Worm (Caenorhabditis elegans) whole organism, L1 larva: Measurements from ENCODE around the gene T26E4.7.

Source experiments
- C16A3.4 ChIP-seq: fragments of 150-350 bp; optimal IDR thresholded peaks from 2 replicates; lab custom pipeline; 2014; ENCODE audit warnings: missing biosample characterization, missing genetic modification characterization
- C34B4.2 ChIP-seq: sonication (generic microtip); optimal IDR thresholded peaks from 2 replicates; lab custom pipeline; 2017; ENCODE audit warnings: mild to moderate bottlenecking, missing genetic modification characterization, missing compliant biosample characterization
- Y116A8C.19 ChIP-seq: sonication (generic microtip); optimal IDR thresholded peaks from 2 replicates; lab custom pipeline; 2016; ENCODE audit warnings: missing compliant biosample characterization, missing genetic modification characterization, borderline replicate concordance
- aha-1 ChIP-seq: fragments of 150-350 bp; optimal IDR thresholded peaks from 2 replicates; lab custom pipeline; 2014; ENCODE audit warnings: missing biosample characterization, missing genetic modification characterization
- aly-2 ChIP-seq: fragments of 150-350 bp; optimal IDR thresholded peaks from 2 replicates; lab custom pipeline; 2014; ENCODE audit warnings: missing biosample characterization, missing genetic modification characterization
- blmp-1 ChIP-seq: fragments of 150-350 bp; optimal IDR thresholded peaks from 2 replicates; lab custom pipeline; 2014; ENCODE audit warnings: missing biosample characterization, missing genetic modification characterization
- ceh-8 ChIP-seq: fragments of 200-800 bp; sonication (Bioruptor generic); optimal IDR thresholded peaks from 2 replicates; lab custom pipeline; 2018; ENCODE audit warnings: mild to moderate bottlenecking, missing genetic modification characterization, moderate library complexity, missing compliant biosample characterization
- ceh-88 ChIP-seq: fragments of 200-800 bp; sonication (Bioruptor generic); IDR thresholded peaks from 2 replicates; pipeline ENCODE4 v1.3.6; 2022; ENCODE audit warnings: missing genetic modification characterization, missing compliant biosample characterization
- ceh-90 ChIP-seq: sonication (generic microtip); optimal IDR thresholded peaks from 2 replicates; lab custom pipeline; 2016; ENCODE audit warnings: missing genetic modification characterization, missing compliant biosample characterization
- ces-1 ChIP-seq: fragments of 150-350 bp; optimal IDR thresholded peaks from 2 replicates; lab custom pipeline; 2014; ENCODE audit warnings: missing biosample characterization, missing genetic modification reagents, missing genetic modification characterization
- efl-3 ChIP-seq: fragments of 200-800 bp; sonication (Bioruptor generic); optimal IDR thresholded peaks from 2 replicates; lab custom pipeline; 2018; ENCODE audit warnings: mild to moderate bottlenecking, missing genetic modification characterization, missing compliant biosample characterization
- egl-13 ChIP-seq: sonication (generic microtip); optimal IDR thresholded peaks from 2 replicates; lab custom pipeline; 2016; ENCODE audit warnings: missing genotype, missing genetic modification reagents, missing genetic modification characterization, missing compliant biosample characterization
- ets-5 ChIP-seq: fragments of 200-800 bp; sonication (Bioruptor generic); IDR thresholded peaks from 2 replicates; pipeline ENCODE4 v1.3.6; 2022; ENCODE audit warnings: missing genetic modification characterization, missing compliant biosample characterization
- fkh-4 ChIP-seq: sonication (generic microtip); optimal IDR thresholded peaks from 2 replicates; lab custom pipeline; 2016; ENCODE audit warnings: missing compliant biosample characterization, missing genetic modification characterization, borderline replicate concordance
- hlh-17 ChIP-seq: fragments of 200-800 bp; sonication (Bioruptor generic); optimal IDR thresholded peaks from 2 replicates; lab custom pipeline; 2018; ENCODE audit warnings: missing genetic modification characterization, mild to moderate bottlenecking, missing compliant biosample characterization, moderate library complexity, borderline replicate concordance
- hlh-4 ChIP-seq: sonication (generic microtip); optimal IDR thresholded peaks from 2 replicates; lab custom pipeline; 2016; ENCODE audit warnings: mild to moderate bottlenecking, missing genetic modification characterization, missing compliant biosample characterization
- hpl-2 ChIP-seq: fragments of 150-350 bp; optimal IDR thresholded peaks from 2 replicates; lab custom pipeline; 2014; ENCODE audit warnings: missing biosample characterization, missing genetic modification reagents, missing genetic modification characterization
- isw-1 ChIP-seq: fragments of 200-800 bp; sonication (Bioruptor generic); IDR thresholded peaks from 2 replicates; pipeline ENCODE4 v1.3.6; 2022; ENCODE audit warnings: missing genetic modification characterization, missing compliant biosample characterization
- lin-13 ChIP-seq: fragments of 150-350 bp; optimal IDR thresholded peaks from 2 replicates; lab custom pipeline; 2014; ENCODE audit warnings: missing biosample characterization, missing genetic modification reagents, missing genetic modification characterization
- lin-35 ChIP-seq, 2 experiments: fragments of 150-350 bp; optimal IDR thresholded peaks; 2 replicates each; lab custom pipeline; 2014; ENCODE audit warnings: missing biosample characterization in 2 of 2, missing genetic modification characterization in 2 of 2, missing genetic modification reagents in 2 of 2
- mef-2 ChIP-seq: fragments of 150-350 bp; optimal IDR thresholded peaks from 2 replicates; lab custom pipeline; 2014; ENCODE audit warnings: missing biosample characterization, missing genetic modification characterization
- mep-1 ChIP-seq: fragments of 150-350 bp; optimal IDR thresholded peaks from 2 replicates; lab custom pipeline; 2014; ENCODE audit warnings: missing biosample characterization, missing genetic modification characterization
- nhr-11 ChIP-seq: fragments of 150-350 bp; optimal IDR thresholded peaks from 2 replicates; lab custom pipeline; 2014; ENCODE audit warnings: missing biosample characterization, missing genetic modification characterization
- nhr-12 ChIP-seq: sonication (generic microtip); optimal IDR thresholded peaks from 2 replicates; lab custom pipeline; 2017; ENCODE audit warnings: missing biosample characterization, missing genetic modification characterization
- nhr-19 ChIP-seq: fragments of 200-800 bp; sonication (Bioruptor generic); conservative IDR thresholded peaks from 2 replicates; pipeline ENCODE4 v1.3.6; 2022; ENCODE audit warnings: missing genetic modification characterization, missing compliant biosample characterization
- nhr-20 ChIP-seq: sonication (generic microtip); optimal IDR thresholded peaks from 2 replicates; lab custom pipeline; 2016; ENCODE audit warnings: mild to moderate bottlenecking, missing genetic modification characterization, missing compliant biosample characterization
- nhr-28 ChIP-seq: fragments of 150-350 bp; optimal IDR thresholded peaks from 2 replicates; lab custom pipeline; 2014; ENCODE audit warnings: missing biosample characterization, missing genetic modification characterization
- nhr-76 ChIP-seq: sonication (generic microtip); optimal IDR thresholded peaks from 2 replicates; lab custom pipeline; 2017; ENCODE audit warnings: missing biosample characterization, missing genetic modification characterization
- nhr-77 ChIP-seq: fragments of 150-350 bp; optimal IDR thresholded peaks from 2 replicates; lab custom pipeline; 2014; ENCODE audit warnings: missing biosample characterization, missing genetic modification characterization
- rnt-1 ChIP-seq: sonication (generic microtip); optimal IDR thresholded peaks from 2 replicates; lab custom pipeline; 2016; ENCODE audit warnings: mild to moderate bottlenecking, missing genetic modification characterization, moderate library complexity, missing compliant biosample characterization
- skn-1 ChIP-seq: fragments of 150-350 bp; optimal IDR thresholded peaks from 2 replicates; lab custom pipeline; 2014; ENCODE audit warnings: missing biosample characterization, missing genetic modification characterization
- snpc-4 ChIP-seq: fragments of 150-350 bp; optimal IDR thresholded peaks from 2 replicates; lab custom pipeline; 2014; ENCODE audit warnings: missing biosample characterization, missing genetic modification characterization
- snu-23 ChIP-seq: sonication (generic microtip); optimal IDR thresholded peaks from 2 replicates; lab custom pipeline; 2016; ENCODE audit warnings: missing genetic modification characterization, missing compliant biosample characterization
- tlp-1 ChIP-seq: fragments of 150-350 bp; optimal IDR thresholded peaks from 2 replicates; lab custom pipeline; 2014; ENCODE audit warnings: missing biosample characterization, missing genetic modification characterization
- unc-130 ChIP-seq: fragments of 150-350 bp; optimal IDR thresholded peaks from 2 replicates; lab custom pipeline; 2017; ENCODE audit warnings: missing biosample characterization, missing genetic modification characterization, inconsistent platforms
- unc-30 ChIP-seq: sonication (generic microtip); optimal IDR thresholded peaks from 2 replicates; lab custom pipeline; 2017; ENCODE audit warnings: missing biosample characterization, missing genetic modification characterization
- unc-86 ChIP-seq: sonication (generic microtip); optimal IDR thresholded peaks from 2 replicates; lab custom pipeline; 2016; ENCODE audit warnings: missing genetic modification characterization, missing compliant biosample characterization
- xbp-1 ChIP-seq: sonication (generic microtip); optimal IDR thresholded peaks from 2 replicates; lab custom pipeline; 2016; ENCODE audit warnings: missing genetic modification characterization, missing compliant biosample characterization
- zip-4 ChIP-seq: fragments of 200-800 bp; sonication (Bioruptor generic); optimal IDR thresholded peaks from 2 replicates; lab custom pipeline; 2018; ENCODE audit warnings: mild to moderate bottlenecking, missing genetic modification characterization, moderate library complexity, missing compliant biosample characterization
- ztf-11 ChIP-seq, 2 experiments: sonication (generic microtip); optimal IDR thresholded peaks; 2 replicates each; lab custom pipeline; 2016 to 2017; ENCODE audit warnings: missing genetic modification characterization in 2 of 2, missing biosample characterization in 1 of 2, missing compliant biosample characterization in 1 of 2

Gene T26E4.7

DNA sequence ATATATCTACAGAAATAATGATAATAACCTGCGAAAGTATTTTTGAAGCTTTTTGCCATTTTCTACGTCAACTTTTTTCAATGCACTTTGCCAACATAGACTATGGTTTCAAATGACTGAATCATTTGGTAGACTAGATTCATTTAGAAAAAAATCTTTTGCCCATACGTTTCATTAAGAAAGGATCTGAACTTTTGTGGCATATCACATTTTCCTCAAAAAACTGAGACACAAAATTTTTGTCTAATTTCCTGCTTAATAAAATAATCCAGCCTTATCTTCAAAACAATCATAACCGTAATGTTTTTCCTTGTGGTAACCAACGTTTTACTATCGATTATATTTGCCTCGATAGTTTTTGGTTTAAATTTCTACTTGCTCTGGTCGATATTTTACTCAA, 32.7 kb downstream of the T26E4.7 start, which contains the start of gene srbc-51:
srbc-51 (plus strand) TSS at position 301 of the 400 bp plus-strand sequence.
- TF ChIP-seq mef-2 (no peak), unc-30 (no peak), nhr-76 (tag; lab: Kevin White, UChicago) (no peak), Y116A8C.19 (tag; lab: Kevin White, UChicago) (no peak), skn-1 (tag; lab: Kevin White, UChicago) (no peak), lin-13 (GFP tag; lab: Kevin White, UChicago) (no peak), mep-1 (tag; lab: Kevin White, UChicago) (no peak), ceh-88 (no peak), ceh-90 (tag; lab: Kevin White, UChicago) (no peak), isw-1 (GFP tag; lab: Robert Waterston, UW) (no peak), nhr-19 (GFP tag; lab: Robert Waterston, UW) (no peak), xbp-1 (tag; lab: Kevin White, UChicago) (no peak), ces-1 (no peak), unc-86 (no peak), snu-23 (GFP tag; lab: Kevin White, UChicago) (no peak), efl-3 (GFP tag; lab: Kevin White, UChicago) (no peak), tlp-1 (no peak)

DNA sequence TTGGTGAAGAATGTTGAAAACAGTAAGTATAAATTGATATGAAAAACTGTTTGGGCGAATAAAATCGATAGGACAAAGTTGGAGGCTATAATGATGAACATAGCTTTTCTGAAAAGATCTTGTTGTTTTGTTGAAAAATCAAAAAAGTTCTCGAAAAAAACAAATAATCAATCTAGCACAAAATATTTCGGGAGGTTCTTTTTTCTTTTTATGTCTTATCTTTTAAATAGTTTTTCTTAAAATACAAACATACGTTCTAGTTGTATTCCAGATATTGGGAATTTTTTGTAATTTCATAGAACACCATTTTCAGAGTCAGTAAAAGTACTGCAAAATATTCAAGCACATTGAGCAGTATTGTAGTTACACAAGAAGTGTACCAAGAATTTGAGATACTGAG, 36.5 kb downstream of the T26E4.7 start, which contains the start of gene srbc-55:
srbc-55 (minus strand) TSS at position 101 of the 400 bp plus-strand sequence.
- TF ChIP-seq aly-2 (tag; lab: Kevin White, UChicago): no peak
- no peak for TF ChIP-seq C34B4.2
- no peak for TF ChIP-seq blmp-1
- no peak for TF ChIP-seq nhr-20
- TF ChIP-seq egl-13 (tag; lab: Kevin White, UChicago): no peak
- TF ChIP-seq nhr-11 (tag; lab: Kevin White, UChicago): no peak
- no peak for TF ChIP-seq ets-5
- no peak for TF ChIP-seq skn-1 (tag; lab: Kevin White, UChicago)
- TF ChIP-seq C16A3.4: no peak
- TF ChIP-seq nhr-28 (tag; lab: Kevin White, UChicago): no peak
- no peak for TF ChIP-seq zip-4 (GFP tag; lab: Kevin White, UChicago)
- TF ChIP-seq fkh-4 (tag; lab: Kevin White, UChicago): no peak
- no peak for TF ChIP-seq nhr-77 (tag; lab: Kevin White, UChicago)
- TF ChIP-seq hpl-2 (GFP tag; lab: Kevin White, UChicago): no peak
- TF ChIP-seq Y116A8C.19 (tag; lab: Kevin White, UChicago): no peak

DNA sequence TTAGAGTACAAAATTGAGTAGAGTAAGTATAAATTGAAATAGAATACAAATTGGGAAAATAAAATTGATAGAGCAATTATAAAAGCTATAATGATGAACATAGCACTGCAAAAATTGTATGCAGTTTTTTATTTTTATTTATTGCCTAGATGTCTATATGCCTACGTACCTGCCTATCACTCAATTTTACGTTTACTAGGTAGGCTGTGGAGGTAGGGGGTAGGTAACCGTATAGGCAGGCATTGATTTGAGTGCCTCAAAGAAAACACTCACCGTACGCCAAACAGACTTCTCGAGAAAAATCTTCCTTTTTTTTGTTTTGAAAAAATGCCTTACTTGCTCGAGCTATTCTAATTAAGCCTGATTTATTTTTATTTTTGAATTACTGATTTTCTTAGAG, 38.2 kb downstream of the T26E4.7 start, which contains the start of gene srbc-56:
srbc-56 (minus strand) TSS at position 101 of the 400 bp plus-strand sequence.
- TF ChIP-seq aha-1 (tag; lab: Kevin White, UChicago) (no peak), hlh-4 (tag; lab: Kevin White, UChicago) (no peak), unc-130 (tag; lab: Kevin White, UChicago) (no peak), skn-1 (tag; lab: Kevin White, UChicago) (no peak), ets-5 (no peak)
- TF ChIP-seq, all 84 proteins: peak for 0

DNA sequence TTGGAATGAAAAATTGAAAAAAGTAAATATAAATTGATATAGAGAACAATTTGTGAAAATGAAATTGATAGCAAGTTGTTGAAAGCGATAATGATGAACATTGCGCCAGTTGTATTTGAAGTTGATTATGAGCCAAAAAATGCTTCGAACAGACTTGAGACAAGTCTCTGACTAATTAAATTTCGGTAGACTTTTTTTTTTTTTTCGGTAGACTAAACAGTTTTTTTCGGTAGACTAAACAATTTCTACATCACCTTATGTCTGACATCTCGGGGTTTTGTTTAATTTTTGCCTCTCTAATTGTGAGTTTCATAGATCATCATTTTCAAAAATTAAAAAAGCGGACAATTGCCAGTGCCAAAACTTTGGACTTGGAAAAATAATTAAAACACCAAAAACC, 40.3 kb downstream of the T26E4.7 start, which contains the start of gene srbc-54:
srbc-54 (minus strand) TSS at position 101 of the 400 bp plus-strand sequence.
- no peak for TF ChIP-seq nhr-12 (tag; lab: Kevin White, UChicago)
- TF ChIP-seq nhr-11 (tag; lab: Kevin White, UChicago): no peak
- no peak for TF ChIP-seq rnt-1 (tag; lab: Kevin White, UChicago)
- TF ChIP-seq C16A3.4: no peak
- TF ChIP-seq snpc-4 (tag; lab: Kevin White, UChicago): no peak
- TF ChIP-seq hlh-17: no peak
- TF ChIP-seq mef-2: no peak
- no peak for TF ChIP-seq lin-35 (GFP tag; optimal IDR thresholded peaks at IDR 0.05; lab: Kevin White, UChicago)
- TF ChIP-seq ceh-8 (GFP tag; lab: Kevin White, UChicago): no peak
- no peak for TF ChIP-seq ztf-11 (tag; optimal IDR thresholded peaks at IDR 0.05; lab: Kevin White, UChicago)
- no peak for TF ChIP-seq egl-13 (tag; lab: Kevin White, UChicago)
- TF ChIP-seq hlh-4 (tag; lab: Kevin White, UChicago): no peak
- no peak for TF ChIP-seq mep-1 (tag; lab: Kevin White, UChicago)
- no peak for TF ChIP-seq ceh-90 (tag; lab: Kevin White, UChicago)
- TF ChIP-seq ets-5: no peak
- TF ChIP-seq, all 84 proteins: peak for 0
